Fruit fly (Drosophila melanogaster) whole organism, wandering third instar larva: ENCODE data around the gene BckdhA.

Source experiments
- Hnf4 ChIP-seq: fragments of 200-800 bp; sonication (Bioruptor generic); optimal IDR thresholded peaks from 2 replicates; lab custom pipeline; 2016; ENCODE audit warnings: missing biosample characterization, mild to moderate bottlenecking, missing genetic modification characterization
- Hr78 ChIP-seq: fragments of >200 bp; optimal IDR thresholded peaks from 2 replicates; lab custom pipeline; 2017; ENCODE audit warnings: missing biosample characterization, missing genetic modification characterization
- Myc ChIP-seq: fragments of >200 bp; optimal IDR thresholded peaks from 2 replicates; lab custom pipeline; 2017
- OdsH ChIP-seq: fragments of 200-800 bp; sonication (Bioruptor generic); optimal IDR thresholded peaks from 2 replicates; lab custom pipeline; 2016; ENCODE audit warnings: missing biosample characterization, mild to moderate bottlenecking, missing genetic modification characterization
- br ChIP-seq: fragments of 200-800 bp; sonication (Bioruptor generic); optimal IDR thresholded peaks from 2 replicates; lab custom pipeline; 2016; ENCODE audit warnings: missing biosample characterization, missing genetic modification characterization
- dl ChIP-seq, 2 experiments: fragments of 175-275, 200-275 bp in 1 of 2; fragments of 200-275 bp in 1 of 2; sonication (Bioruptor generic); optimal IDR thresholded peaks; lab custom pipeline; 2018; ENCODE audit warnings: mild to moderate bottlenecking in 2 of 2, missing biosample characterization in 2 of 2, missing genetic modification characterization in 2 of 2, moderate library complexity in 2 of 2; ENCODE audit not compliant: partially characterized antibody in 2 of 2, insufficient read depth in 1 of 2
- dmrt93B ChIP-seq: fragments of 200-800 bp; sonication (Bioruptor generic); optimal IDR thresholded peaks from 2 replicates; lab custom pipeline; 2018; ENCODE audit warnings: missing biosample characterization, mild to moderate bottlenecking, missing genetic modification characterization
- ey ChIP-seq: fragments of 200-800 bp; sonication (Bioruptor generic); optimal IDR thresholded peaks from 2 replicates; lab custom pipeline; 2016; ENCODE audit warnings: missing biosample characterization, missing genetic modification characterization
- fru ChIP-seq: fragments of 200-800 bp; sonication (Bioruptor generic); optimal IDR thresholded peaks from 3 replicates; lab custom pipeline; 2016; ENCODE audit warnings: missing biosample characterization, mild to moderate bottlenecking, missing genetic modification characterization
- pan ChIP-seq: fragments of >200 bp; optimal IDR thresholded peaks from 2 replicates; lab custom pipeline; 2017
- psq ChIP-seq: fragments of 200-800 bp; sonication (Bioruptor generic); optimal IDR thresholded peaks from 3 replicates; lab custom pipeline; 2017; ENCODE audit warnings: missing biosample characterization, mild to moderate bottlenecking, missing genetic modification characterization, moderate library complexity
- rgr ChIP-seq: fragments of 200-800 bp; sonication (Bioruptor generic); optimal IDR thresholded peaks from 3 replicates; lab custom pipeline; 2016; ENCODE audit warnings: missing biosample characterization, mild to moderate bottlenecking, missing genetic modification characterization
- usp ChIP-seq: fragments of >200 bp; optimal IDR thresholded peaks from 2 replicates; lab custom pipeline; 2017; ENCODE audit warnings: missing biosample characterization, missing genetic modification characterization

dm6 chr3R:9565895-9566294, 10.3 kb downstream of the BckdhA start, which contains the start of gene CG16789:
- TF ChIP-seq psq (GFP tag; lab: Kevin White, UChicago) (no peak), dmrt93B (GFP tag; lab: Kevin White, UChicago) (no peak), Hr78 (GFP tag; lab: Kevin White, UChicago) (no peak), usp (GFP tag; lab: Kevin White, UChicago) (no peak), OdsH (GFP tag; lab: Kevin White, UChicago) (no peak), Hnf4 (no peak), rgr (GFP tag; lab: Kevin White, UChicago) (no peak), dl (GFP tag; optimal IDR thresholded peaks at IDR 0.05; lab: Kevin White, UChicago; ENCODE audit: insufficient read depth in 1 of 2, partially characterized antibody in 2 of 2) (no peak), fru (GFP tag; lab: Kevin White, UChicago) (no peak), br (GFP tag; lab: Kevin White, UChicago) (no peak), pan (lab: Kevin White, UChicago) (no peak), ey (GFP tag; lab: Kevin White, UChicago) (no peak), Myc (lab: Kevin White, UChicago) (no peak)
